Fruit fly (Drosophila melanogaster) whole organism, embryonic: ENCODE data around the gene CG3294.

Experiments
- Adf1 ChIP-seq: fragments of 200-800 bp; sonication (Bioruptor generic); IDR thresholded peaks from 2 replicates; pipeline ENCODE4 v1.3.6; 2022; ENCODE audit warnings: missing biosample characterization, missing genetic modification characterization
- Atf3 ChIP-seq: fragments of 200-800 bp; sonication (Bioruptor generic); optimal IDR thresholded peaks from 3 replicates; lab custom pipeline; 2016; ENCODE audit warnings: missing biosample characterization, missing genetic modification characterization
- Awh ChIP-seq: fragments of 200-800 bp; sonication (Bioruptor generic); IDR thresholded peaks from 2 replicates; pipeline ENCODE4, ENCODE4 v1.3.6; 2022; ENCODE audit warnings: missing biosample characterization, missing genetic modification characterization
- Bdp1 ChIP-seq: fragments of 200-800 bp; sonication (Bioruptor generic); optimal IDR thresholded peaks from 3 replicates; lab custom pipeline; 2016; ENCODE audit warnings: missing biosample characterization, missing genetic modification characterization
- CG12071 ChIP-seq: fragments of 200-800 bp; sonication (Bioruptor generic); optimal IDR thresholded peaks from 3 replicates; lab custom pipeline; 2018; ENCODE audit warnings: missing biosample characterization, mild to moderate bottlenecking, missing genetic modification characterization
- CG14667 ChIP-seq: fragments of 200-800 bp; sonication (Bioruptor generic); IDR thresholded peaks from 2 replicates; pipeline ENCODE4 v1.3.6; 2022; ENCODE audit warnings: missing biosample characterization, missing genetic modification characterization
- CG16815 ChIP-seq: fragments of 200-800 bp; sonication (Bioruptor generic); optimal IDR thresholded peaks from 3 replicates; lab custom pipeline; 2017; ENCODE audit warnings: missing biosample characterization, mild to moderate bottlenecking, missing genetic modification characterization
- CG17385 ChIP-seq: fragments of 200-800 bp; sonication (Bioruptor generic); optimal IDR thresholded peaks from 3 replicates; lab custom pipeline; 2018; ENCODE audit warnings: missing biosample characterization, mild to moderate bottlenecking, missing genetic modification characterization
- CG18476 ChIP-seq: fragments of 200-800 bp; sonication (Bioruptor generic); optimal IDR thresholded peaks from 2 replicates; lab custom pipeline; 2016; ENCODE audit warnings: missing biosample characterization, mild to moderate bottlenecking, missing genetic modification characterization
- CG31388 ChIP-seq: fragments of 200-800 bp; sonication (Bioruptor generic); optimal IDR thresholded peaks from 2 replicates; lab custom pipeline; 2016; ENCODE audit warnings: missing biosample characterization, missing genetic modification characterization
- CG4617 ChIP-seq: fragments of 200-800 bp; sonication (Bioruptor generic); optimal IDR thresholded peaks from 3 replicates; lab custom pipeline; 2016; ENCODE audit warnings: missing biosample characterization, missing genetic modification characterization, borderline replicate concordance
- CG4707 ChIP-seq: fragments of 200-800 bp; sonication (Bioruptor generic); optimal IDR thresholded peaks from 2 replicates; lab custom pipeline; 2018; ENCODE audit warnings: missing biosample characterization, mild to moderate bottlenecking, missing genetic modification characterization, moderate library complexity
- CG4730 ChIP-seq: fragments of 200-800 bp; sonication (Bioruptor generic); IDR thresholded peaks from 2 replicates; pipeline ENCODE4 v1.3.6; 2022; ENCODE audit warnings: missing biosample characterization, missing genetic modification characterization
- CG6175 ChIP-seq: fragments of 200-800 bp; sonication (Bioruptor generic); IDR thresholded peaks from 3 replicates; pipeline ENCODE4 v1.3.6; 2022; ENCODE audit warnings: missing biosample characterization, missing genetic modification characterization
- CG7745 ChIP-seq: fragments of 200-800 bp; sonication (Bioruptor generic); optimal IDR thresholded peaks from 2 replicates; lab custom pipeline; 2018; ENCODE audit warnings: missing biosample characterization, mild to moderate bottlenecking, missing genetic modification characterization, moderate library complexity
- CG8089 ChIP-seq: fragments of 200-800 bp; sonication (Bioruptor generic); optimal IDR thresholded peaks from 3 replicates; lab custom pipeline; 2016; ENCODE audit warnings: missing biosample characterization, missing genetic modification characterization
- CG8924 ChIP-seq: fragments of 200-800 bp; optimal IDR thresholded peaks from 3 replicates; lab custom pipeline; 2019; ENCODE audit warnings: missing biosample characterization, mild to moderate bottlenecking, missing genetic modification characterization, moderate library complexity
- CTCF ChIP-seq: fragments of 200-800 bp; sonication (Bioruptor generic); optimal IDR thresholded peaks from 2 replicates; lab custom pipeline; 2017; ENCODE audit warnings: missing biosample characterization, mild to moderate bottlenecking, missing genetic modification characterization, moderate library complexity
- Dek ChIP-seq: fragments of 200-800 bp; sonication (Bioruptor generic); optimal IDR thresholded peaks from 3 replicates; lab custom pipeline; 2019; ENCODE audit warnings: missing biosample characterization, mild to moderate bottlenecking, missing genetic modification characterization, moderate library complexity
- MESR4 ChIP-seq: fragments of 200-800 bp; sonication (Bioruptor generic); optimal IDR thresholded peaks from 2 replicates; lab custom pipeline; 2018; ENCODE audit warnings: missing biosample characterization, mild to moderate bottlenecking, missing genetic modification characterization, moderate library complexity
- NFAT ChIP-seq: fragments of 200-800 bp; sonication (Bioruptor generic); IDR thresholded peaks from 2 replicates; pipeline ENCODE4 v1.3.6; 2022; ENCODE audit warnings: missing biosample characterization, missing genetic modification characterization
- Poxn ChIP-seq: fragments of 200-800 bp; sonication (Bioruptor generic); IDR thresholded peaks from 2 replicates; pipeline ENCODE4 v1.3.6; 2022; ENCODE audit warnings: missing biosample characterization, missing genetic modification characterization
- TFAM ChIP-seq: fragments of 200-800 bp; sonication (Bioruptor generic); optimal IDR thresholded peaks from 2 replicates; lab custom pipeline; 2017; ENCODE audit warnings: missing biosample characterization, missing genetic modification characterization, inconsistent platforms
- Xrp1 ChIP-seq: fragments of 200-800 bp; sonication (Bioruptor generic); IDR thresholded peaks from 2 replicates; pipeline ENCODE4 v1.3.6; 2022; ENCODE audit warnings: missing biosample characterization, missing genetic modification characterization
- amos ChIP-seq: fragments of 200-800 bp; sonication (Bioruptor generic); IDR thresholded peaks from 2 replicates; pipeline ENCODE4 v1.3.6; 2022; ENCODE audit warnings: missing biosample characterization, missing genetic modification characterization; ENCODE audit not compliant: partially characterized antibody
- az2 ChIP-seq: fragments of 200-800 bp; sonication (Bioruptor generic); optimal IDR thresholded peaks from 3 replicates; lab custom pipeline; 2016; ENCODE audit warnings: missing biosample characterization, missing genetic modification characterization
- cas ChIP-seq: fragments of 200-800 bp; sonication (Bioruptor generic); IDR thresholded peaks from 2 replicates; pipeline ENCODE4 v1.3.6; 2022; ENCODE audit warnings: missing biosample characterization, missing genetic modification characterization
- crp ChIP-seq, 2 experiments: fragments of 200-800 bp; sonication (Bioruptor generic); optimal IDR thresholded peaks; 2 replicates in 1 of 2; 3 replicates in 1 of 2; lab custom pipeline; 2017; ENCODE audit warnings: missing biosample characterization in 2 of 2, missing genetic modification characterization in 2 of 2, mild to moderate bottlenecking in 1 of 2, moderate library complexity in 1 of 2
- dm ChIP-seq: fragments of 200-800 bp; sonication (Bioruptor generic); optimal IDR thresholded peaks from 3 replicates; lab custom pipeline; 2016; ENCODE audit warnings: missing biosample characterization, missing genetic modification characterization
- dmrt99B ChIP-seq: fragments of 200-800 bp; sonication (Bioruptor generic); optimal IDR thresholded peaks from 2 replicates; lab custom pipeline; 2018; ENCODE audit warnings: missing biosample characterization, mild to moderate bottlenecking, missing genetic modification characterization, moderate library complexity
- dysf ChIP-seq: fragments of 200-800 bp; sonication (Bioruptor generic); IDR thresholded peaks from 3 replicates; pipeline ENCODE4 v1.3.6; 2022; ENCODE audit warnings: missing biosample characterization, missing genetic modification characterization
- eve ChIP-seq, 2 experiments: fragments of >200 bp; optimal IDR thresholded peaks; 2 replicates each; lab custom pipeline; 2017; ENCODE audit warnings: missing biosample characterization in 2 of 2, missing genetic modification characterization in 2 of 2
- fd102C ChIP-seq: fragments of 200-800 bp; sonication (Bioruptor generic); optimal IDR thresholded peaks from 2 replicates; lab custom pipeline; 2018; ENCODE audit warnings: missing biosample characterization, mild to moderate bottlenecking, missing genetic modification characterization, moderate library complexity
- fd64A ChIP-seq: fragments of 200-800 bp; sonication (Bioruptor generic); optimal IDR thresholded peaks from 3 replicates; lab custom pipeline; 2018; ENCODE audit warnings: missing biosample characterization, mild to moderate bottlenecking, missing genetic modification characterization
- gsb-n ChIP-seq: fragments of 200-800 bp; sonication (Bioruptor generic); optimal IDR thresholded peaks from 3 replicates; lab custom pipeline; 2018; ENCODE audit warnings: missing biosample characterization, mild to moderate bottlenecking, missing genetic modification characterization
- kay ChIP-seq: fragments of 200-800 bp; sonication (Bioruptor generic); optimal IDR thresholded peaks from 2 replicates; lab custom pipeline; 2016; ENCODE audit warnings: missing biosample characterization, missing genetic modification characterization
- klu ChIP-seq: fragments of 200-800 bp; sonication (Bioruptor generic); IDR thresholded peaks from 2 replicates; pipeline ENCODE4 v1.3.6; 2022; ENCODE audit warnings: missing biosample characterization, missing genetic modification characterization
- luna ChIP-seq: fragments of 200-800 bp; sonication (Bioruptor generic); optimal IDR thresholded peaks from 2 replicates; lab custom pipeline; 2016; ENCODE audit warnings: missing biosample characterization, missing genetic modification characterization
- nmo ChIP-seq: fragments of 200-800 bp; sonication (Bioruptor generic); optimal IDR thresholded peaks from 2 replicates; lab custom pipeline; 2018; ENCODE audit warnings: missing biosample characterization, mild to moderate bottlenecking, missing genetic modification characterization, moderate library complexity
- nom ChIP-seq: fragments of 200-800 bp; sonication (Bioruptor generic); optimal IDR thresholded peaks from 2 replicates; lab custom pipeline; 2017; ENCODE audit warnings: missing biosample characterization, missing genetic modification characterization, mild to moderate bottlenecking, moderate library complexity, missing genetic modification reagents
- odd ChIP-seq: fragments of 200-800 bp; sonication (Bioruptor generic); optimal IDR thresholded peaks from 2 replicates; lab custom pipeline; 2017; ENCODE audit warnings: missing biosample characterization, mild to moderate bottlenecking, missing genetic modification characterization
- psq ChIP-seq: fragments of 200-800 bp; sonication (Bioruptor generic); optimal IDR thresholded peaks from 2 replicates; lab custom pipeline; 2017; ENCODE audit warnings: missing biosample characterization, missing genetic modification characterization
- row ChIP-seq: fragments of 200-800 bp; sonication (Bioruptor generic); IDR thresholded peaks from 3 replicates; pipeline ENCODE4 v1.3.6; 2022; ENCODE audit warnings: missing biosample characterization, missing genetic modification characterization
- shn ChIP-seq: fragments of 200-800 bp; sonication (Bioruptor generic); optimal IDR thresholded peaks from 3 replicates; lab custom pipeline; 2016; ENCODE audit warnings: missing biosample characterization, missing genetic modification characterization
- sna ChIP-seq: fragments of 200-800 bp; sonication (Bioruptor generic); IDR thresholded peaks from 2 replicates; pipeline ENCODE4 v1.3.6; 2022; ENCODE audit warnings: missing biosample characterization, missing genetic modification characterization; ENCODE audit not compliant: partially characterized antibody
- stwl ChIP-seq: fragments of 200-800 bp; sonication (Bioruptor generic); optimal IDR thresholded peaks from 3 replicates; lab custom pipeline; 2018; ENCODE audit warnings: missing biosample characterization, mild to moderate bottlenecking, missing genetic modification characterization, moderate library complexity
- tin ChIP-seq: fragments of 200-800 bp; sonication (Bioruptor generic); optimal IDR thresholded peaks from 3 replicates; lab custom pipeline; 2016; ENCODE audit warnings: missing biosample characterization, missing genetic modification characterization
- trem ChIP-seq: fragments of 200-800 bp; optimal IDR thresholded peaks from 3 replicates; lab custom pipeline; 2019; ENCODE audit warnings: missing biosample characterization, mild to moderate bottlenecking, missing genetic modification characterization, moderate library complexity
- usp ChIP-seq: fragments of >200 bp; optimal IDR thresholded peaks from 2 replicates; lab custom pipeline; 2017; ENCODE audit warnings: missing biosample characterization, missing genetic modification characterization
- vfl ChIP-seq: fragments of 200-800 bp; sonication (Bioruptor generic); optimal IDR thresholded peaks from 2 replicates; lab custom pipeline; 2016; ENCODE audit warnings: missing biosample characterization, missing genetic modification characterization
- zen2 ChIP-seq: fragments of 200-800 bp; sonication (Bioruptor generic); IDR thresholded peaks from 3 replicates; pipeline ENCODE4 v1.3.6; 2022; ENCODE audit warnings: missing biosample characterization, missing genetic modification characterization; ENCODE audit not compliant: partially characterized antibody

The CG3294 gene

dm6 chr2L:4837772-4838397 is 43.5 kb downstream of the CG3294 start, which contains the start of the genes tank and CG12194 (continued):
- TF ChIP-seq CG6175 (GFP tag; lab: Robert Waterston, UW) (peak; percentile 98), gsb-n (peak; percentile 99), TFAM (GFP tag; lab: Kevin White, UChicago) (peak; percentile 94), amos (GFP tag; lab: Robert Waterston, UW) (peak; percentile 79), Poxn (GFP tag; lab: Robert Waterston, UW) (peak; percentile 95), Awh (GFP tag; lab: Robert Waterston, UW) (peak; percentile 99), CG4617 (GFP tag; lab: Kevin White, UChicago) (peak; percentile 100), nom (GFP tag; lab: Kevin White, UChicago) (peak; percentile 92), fd64A (GFP tag; lab: Kevin White, UChicago) (peak; percentile 96), luna (GFP tag; lab: Kevin White, UChicago) (peak; percentile 97), NFAT (GFP tag; lab: Robert Waterston, UW) (peak; percentile 99), stwl (peak; percentile 84), CG8924 (tag; lab: Kevin White, UChicago) (peak; percentile 98), dysf (peak; percentile 99), CTCF (peak; percentile 73), row (GFP tag; lab: Robert Waterston, UW) (peak; percentile 99), odd (GFP tag; lab: Kevin White, UChicago) (peak; percentile 96), MESR4 (GFP tag; lab: Kevin White, UChicago) (peak; percentile 99), Bdp1 (GFP tag; lab: Kevin White, UChicago) (peak; percentile 95), sna (GFP tag; lab: Robert Waterston, UW) (peak; percentile 79), klu (peak; percentile 98), CG16815 (peak; percentile 99), CG4707 (GFP tag; lab: Kevin White, UChicago) (peak; percentile 96), shn (GFP tag; lab: Kevin White, UChicago) (peak; percentile 99), CG31388 (GFP tag; lab: Kevin White, UChicago) (peak; percentile 98), nmo (GFP tag; lab: Kevin White, UChicago) (peak; percentile 99), vfl (peak; percentile 99), CG7745 (tag; lab: Kevin White, UChicago) (peak; percentile 74), CG8089 (GFP tag; lab: Kevin White, UChicago) (peak; percentile 99), usp (GFP tag; lab: Kevin White, UChicago) (no peak), tin (GFP tag; lab: Kevin White, UChicago) (peak; percentile 99), trem (tag; lab: Kevin White, UChicago) (peak; percentile 96), zen2 (GFP tag; lab: Robert Waterston, UW) (peak; percentile 62; the same call in 2 of the 3 replicates), Xrp1 (GFP tag; lab: Robert Waterston, UW) (peak; percentile 100), CG12071 (GFP tag; lab: Kevin White, UChicago) (peak; percentile 99), dmrt99B (tag; lab: Kevin White, UChicago) (peak; percentile 99), crp (GFP tag; optimal IDR thresholded peaks at IDR 0.05; lab: Kevin White, UChicago) (peak; percentile 40 to 78), psq (GFP tag; lab: Kevin White, UChicago) (peak; percentile 95), Adf1 (GFP tag; lab: Robert Waterston, UW) (peak; percentile 86), eve (GFP tag; optimal IDR thresholded peaks at IDR 0.05; lab: Kevin White, UChicago) (no peak), CG14667 (peak; percentile 99), CG17385 (peak; percentile 96), dm (GFP tag; lab: Kevin White, UChicago) (peak; percentile 98), CG18476 (GFP tag; lab: Kevin White, UChicago) (peak; percentile 98), az2 (GFP tag; lab: Kevin White, UChicago) (peak; percentile 100), cas (GFP tag; lab: Robert Waterston, UW) (peak; percentile 98), CG4730 (GFP tag; lab: Robert Waterston, UW) (peak; percentile 99), Atf3 (GFP tag; lab: Kevin White, UChicago) (peak; percentile 99), fd102C (GFP tag; lab: Kevin White, UChicago) (peak; percentile 92), kay (GFP tag; lab: Kevin White, UChicago) (peak; percentile 98), Dek (tag; lab: Kevin White, UChicago) (peak; percentile 97)
